Fruit fly (Drosophila melanogaster) whole organism, embryonic: ENCODE measurements around the gene Bem46.

Experiments used
- Aef1 ChIP-seq: fragments of 200-800 bp; sonication (Bioruptor generic); IDR thresholded peaks from 3 replicates; pipeline ENCODE4 v1.3.6; 2022; ENCODE audit warnings: missing biosample characterization, missing genetic modification characterization
- Atf3 ChIP-seq: fragments of 200-800 bp; sonication (Bioruptor generic); optimal IDR thresholded peaks from 3 replicates; lab custom pipeline; 2016; ENCODE audit warnings: missing biosample characterization, missing genetic modification characterization
- BtbVII ChIP-seq: fragments of 200-800 bp; sonication (Bioruptor generic); optimal IDR thresholded peaks from 3 replicates; lab custom pipeline; 2017; ENCODE audit warnings: missing biosample characterization, mild to moderate bottlenecking, missing genetic modification characterization
- CG10431 ChIP-seq: fragments of 200-800 bp; sonication (Bioruptor generic); optimal IDR thresholded peaks from 3 replicates; lab custom pipeline; 2018; ENCODE audit warnings: missing biosample characterization, mild to moderate bottlenecking, missing genetic modification characterization
- CG12299 ChIP-seq: fragments of 200-800 bp; sonication (Bioruptor generic); optimal IDR thresholded peaks from 2 replicates; lab custom pipeline; 2018; ENCODE audit warnings: missing biosample characterization, mild to moderate bottlenecking, missing genetic modification characterization
- CG12744 ChIP-seq: fragments of 200-800 bp; sonication (Bioruptor generic); optimal IDR thresholded peaks from 2 replicates; lab custom pipeline; 2016; ENCODE audit warnings: missing biosample characterization, missing genetic modification characterization
- CG15011 ChIP-seq: fragments of 200-800 bp; sonication (Bioruptor generic); optimal IDR thresholded peaks from 3 replicates; lab custom pipeline; 2018; ENCODE audit warnings: missing biosample characterization, mild to moderate bottlenecking, missing genetic modification characterization
- CG17912 ChIP-seq: fragments of 200-800 bp; sonication (Bioruptor generic); optimal IDR thresholded peaks from 2 replicates; lab custom pipeline; 2018; ENCODE audit warnings: missing biosample characterization, mild to moderate bottlenecking, missing genetic modification characterization
- CG2889 ChIP-seq: fragments of 200-800 bp; sonication (Bioruptor generic); IDR thresholded peaks from 3 replicates; pipeline ENCODE4 v1.3.6; 2022; ENCODE audit warnings: missing biosample characterization, missing genetic modification characterization
- CG30431 ChIP-seq: fragments of 200-800 bp; sonication (Bioruptor generic); optimal IDR thresholded peaks from 2 replicates; lab custom pipeline; 2017; ENCODE audit warnings: missing biosample characterization, missing genetic modification characterization
- CG3065 ChIP-seq: fragments of 200-800 bp; sonication (Bioruptor generic); optimal IDR thresholded peaks from 2 replicates; lab custom pipeline; 2016; ENCODE audit warnings: missing biosample characterization, missing genetic modification characterization
- CG32772 ChIP-seq: fragments of 200-800 bp; sonication (Bioruptor generic); IDR thresholded peaks from 2 replicates; pipeline ENCODE4 v1.3.6; 2022; ENCODE audit warnings: missing biosample characterization, missing genetic modification characterization
- CG3995 ChIP-seq: fragments of 200-800 bp; sonication (Bioruptor generic); optimal IDR thresholded peaks from 3 replicates; lab custom pipeline; 2016; ENCODE audit warnings: missing biosample characterization, missing genetic modification characterization
- CG4820 ChIP-seq: fragments of 200-800 bp; sonication (Bioruptor generic); optimal IDR thresholded peaks from 3 replicates; lab custom pipeline; 2016; ENCODE audit warnings: missing biosample characterization, missing genetic modification characterization
- CG5953 ChIP-seq: fragments of 200-800 bp; sonication (Bioruptor generic); IDR thresholded peaks from 2 replicates; pipeline ENCODE4 v1.3.6; 2022; ENCODE audit warnings: missing biosample characterization, missing genetic modification characterization
- CG6683 ChIP-seq: fragments of 200-800 bp; sonication (Bioruptor generic); optimal IDR thresholded peaks from 2 replicates; lab custom pipeline; 2017; ENCODE audit warnings: missing biosample characterization, mild to moderate bottlenecking, missing genetic modification characterization, missing genetic modification reagents
- CG6765 ChIP-seq: fragments of 200-800 bp; sonication (Bioruptor generic); optimal IDR thresholded peaks from 3 replicates; lab custom pipeline; 2017; ENCODE audit warnings: missing biosample characterization, mild to moderate bottlenecking, missing genetic modification characterization
- CG9817 ChIP-seq: fragments of 200-800 bp; sonication (Bioruptor generic); optimal IDR thresholded peaks from 2 replicates; lab custom pipeline; 2018; ENCODE audit warnings: missing biosample characterization, mild to moderate bottlenecking, missing genetic modification characterization, moderate library complexity
- Chrac-16 ChIP-seq: fragments of 200-800 bp; sonication (Bioruptor generic); optimal IDR thresholded peaks from 3 replicates; lab custom pipeline; 2016; ENCODE audit warnings: missing biosample characterization, missing genetic modification characterization
- CrebB ChIP-seq: fragments of 200-800 bp; sonication (Bioruptor generic); optimal IDR thresholded peaks from 3 replicates; lab custom pipeline; 2018; ENCODE audit warnings: missing biosample characterization, mild to moderate bottlenecking, missing genetic modification characterization
- Dek ChIP-seq: fragments of 200-800 bp; sonication (Bioruptor generic); optimal IDR thresholded peaks from 3 replicates; lab custom pipeline; 2019; ENCODE audit warnings: missing biosample characterization, mild to moderate bottlenecking, missing genetic modification characterization, moderate library complexity
- Drgx ChIP-seq: fragments of 200-800 bp; sonication (Bioruptor generic); IDR thresholded peaks from 2 replicates; pipeline ENCODE4 v1.3.6; 2022; ENCODE audit warnings: missing biosample characterization, missing genetic modification characterization
- E2f1 ChIP-seq: fragments of 200-800 bp; sonication (Bioruptor generic); IDR thresholded peaks from 2 replicates; pipeline ENCODE4 v1.3.6; 2022; ENCODE audit warnings: missing biosample characterization, missing genetic modification characterization
- Hand ChIP-seq: fragments of 200-800 bp; sonication (Bioruptor generic); optimal IDR thresholded peaks from 2 replicates; lab custom pipeline; 2017; ENCODE audit warnings: mild to moderate bottlenecking, missing biosample characterization, missing genetic modification reagents, missing genetic modification characterization
- MBD-R2 ChIP-seq: fragments of 200-800 bp; sonication (Bioruptor generic); IDR thresholded peaks from 2 replicates; pipeline ENCODE4 v1.3.6; 2022; ENCODE audit warnings: missing biosample characterization, missing genetic modification characterization
- MESR4 ChIP-seq: fragments of 200-800 bp; sonication (Bioruptor generic); optimal IDR thresholded peaks from 2 replicates; lab custom pipeline; 2018; ENCODE audit warnings: missing biosample characterization, mild to moderate bottlenecking, missing genetic modification characterization, moderate library complexity
- Max ChIP-seq: fragments of 200-800 bp; sonication (Bioruptor generic); optimal IDR thresholded peaks from 2 replicates; lab custom pipeline; 2016; ENCODE audit warnings: missing biosample characterization, mild to moderate bottlenecking, missing genetic modification characterization
- Myb ChIP-seq: fragments of 200-800 bp; sonication (Bioruptor generic); optimal IDR thresholded peaks from 2 replicates; lab custom pipeline; 2016; ENCODE audit warnings: missing biosample characterization, missing genetic modification characterization
- Opbp ChIP-seq: fragments of 200-800 bp; sonication (Bioruptor generic); IDR thresholded peaks from 3 replicates; pipeline ENCODE4 v1.3.6; 2022; ENCODE audit warnings: missing biosample characterization, missing genetic modification characterization; ENCODE audit not compliant: partially characterized antibody
- Optix ChIP-seq: fragments of 200-800 bp; sonication (Bioruptor generic); IDR thresholded peaks from 3 replicates; pipeline ENCODE4 v1.3.6; 2022; ENCODE audit warnings: missing biosample characterization, missing genetic modification characterization
- Six4 ChIP-seq: fragments of 200-800 bp; sonication (Bioruptor generic); optimal IDR thresholded peaks from 2 replicates; lab custom pipeline; 2016; ENCODE audit warnings: missing biosample characterization, missing genetic modification characterization
- Sox102F ChIP-seq: fragments of 200-800 bp; sonication (Bioruptor generic); optimal IDR thresholded peaks from 2 replicates; lab custom pipeline; 2018; ENCODE audit warnings: missing biosample characterization, mild to moderate bottlenecking, missing genetic modification characterization, moderate library complexity
- Usf ChIP-seq: fragments of 200-800 bp; sonication (Bioruptor generic); optimal IDR thresholded peaks from 2 replicates; lab custom pipeline; 2017; ENCODE audit warnings: missing genotype, missing biosample characterization, missing genetic modification characterization
- bbx ChIP-seq: fragments of 200-800 bp; sonication (Bioruptor generic); IDR thresholded peaks from 2 replicates; pipeline ENCODE4 v1.3.6; 2022; ENCODE audit warnings: missing biosample characterization, missing genetic modification characterization; ENCODE audit not compliant: partially characterized antibody
- bigmax ChIP-seq: fragments of 200-800 bp; sonication (Bioruptor generic); optimal IDR thresholded peaks from 2 replicates; lab custom pipeline; 2018; ENCODE audit warnings: missing biosample characterization, mild to moderate bottlenecking, missing genetic modification characterization
- dimm ChIP-seq: fragments of 200-800 bp; sonication (Bioruptor generic); IDR thresholded peaks from 2 replicates; pipeline ENCODE4 v1.3.6; 2022; ENCODE audit warnings: missing biosample characterization, missing genetic modification characterization
- esg ChIP-seq: fragments of 200-800 bp; sonication (Bioruptor generic); conservative IDR thresholded peaks from 2 replicates; pipeline ENCODE4 v1.3.6; 2022; ENCODE audit warnings: missing biosample characterization, missing genetic modification characterization
- fd102C ChIP-seq: fragments of 200-800 bp; sonication (Bioruptor generic); optimal IDR thresholded peaks from 2 replicates; lab custom pipeline; 2018; ENCODE audit warnings: missing biosample characterization, mild to moderate bottlenecking, missing genetic modification characterization, moderate library complexity
- ftz-f1 ChIP-seq: fragments of 200-800 bp; sonication (Bioruptor generic); optimal IDR thresholded peaks from 2 replicates; lab custom pipeline; 2016; ENCODE audit warnings: missing biosample characterization, missing genetic modification characterization
- gcm ChIP-seq: fragments of 200-800 bp; sonication (Bioruptor generic); optimal IDR thresholded peaks from 2 replicates; lab custom pipeline; 2019; ENCODE audit warnings: missing biosample characterization, mild to moderate bottlenecking, missing genetic modification characterization, moderate library complexity
- grau ChIP-seq: fragments of 200-800 bp; optimal IDR thresholded peaks from 3 replicates; lab custom pipeline; 2019; ENCODE audit warnings: missing biosample characterization, mild to moderate bottlenecking, missing genetic modification characterization, moderate library complexity
- hth ChIP-seq: fragments of >200 bp; optimal IDR thresholded peaks from 2 replicates; lab custom pipeline; 2017; ENCODE audit warnings: inconsistent platforms
- ind ChIP-seq: fragments of 200-800 bp; sonication (Bioruptor generic); optimal IDR thresholded peaks from 3 replicates; lab custom pipeline; 2016; ENCODE audit warnings: missing biosample characterization, missing genetic modification characterization
- maf-S ChIP-seq: fragments of 200-800 bp; sonication (Bioruptor generic); optimal IDR thresholded peaks from 2 replicates; lab custom pipeline; 2016; ENCODE audit warnings: missing biosample characterization, missing genetic modification characterization
- p53 ChIP-seq: fragments of 200-800 bp; sonication (Bioruptor generic); optimal IDR thresholded peaks from 2 replicates; lab custom pipeline; 2016; ENCODE audit warnings: missing biosample characterization, missing genetic modification characterization
- pb ChIP-seq: fragments of 200-800 bp; sonication (Bioruptor generic); optimal IDR thresholded peaks from 3 replicates; lab custom pipeline; 2016; ENCODE audit warnings: missing biosample characterization, missing genetic modification characterization
- salm ChIP-seq: fragments of 200-800 bp; sonication (Bioruptor generic); optimal IDR thresholded peaks from 2 replicates; lab custom pipeline; 2018; ENCODE audit warnings: missing biosample characterization, mild to moderate bottlenecking, missing genetic modification characterization
- shn ChIP-seq: fragments of 200-800 bp; sonication (Bioruptor generic); optimal IDR thresholded peaks from 3 replicates; lab custom pipeline; 2016; ENCODE audit warnings: missing biosample characterization, missing genetic modification characterization
- slp2 ChIP-seq: fragments of 200-800 bp; sonication (Bioruptor generic); optimal IDR thresholded peaks from 2 replicates; lab custom pipeline; 2016; ENCODE audit warnings: missing biosample characterization, missing genetic modification characterization
- ttk ChIP-seq: fragments of 200-800 bp; sonication (Bioruptor generic); IDR thresholded peaks from 2 replicates; pipeline ENCODE4 v2.1.2; 2022; ENCODE audit warnings: missing biosample characterization, missing genetic modification characterization
- unpg ChIP-seq: fragments of 200-800 bp; sonication (Bioruptor generic); optimal IDR thresholded peaks from 3 replicates; lab custom pipeline; 2018; ENCODE audit warnings: missing biosample characterization, mild to moderate bottlenecking, missing genetic modification characterization, moderate library complexity

Gene Bem46

DNA sequence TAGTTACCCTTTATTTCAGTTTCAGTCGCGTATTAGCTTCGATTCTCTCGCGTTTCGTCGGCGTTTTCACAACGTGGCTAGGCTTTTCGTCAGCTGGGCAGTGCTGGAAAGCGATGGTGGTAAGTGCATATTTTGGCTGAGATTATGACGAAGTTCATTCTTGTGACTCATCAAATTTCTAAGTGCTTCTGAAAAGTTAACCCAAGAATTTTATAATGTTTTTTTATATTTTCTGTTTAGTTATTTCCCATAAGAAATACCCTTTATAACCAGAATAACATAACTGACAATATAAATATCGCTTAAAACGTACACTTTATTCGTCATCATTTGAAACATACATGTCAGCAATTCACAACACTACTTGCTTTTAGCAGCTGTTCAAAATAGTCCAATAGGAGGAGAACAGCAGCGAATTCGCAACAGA, 49.2 kb downstream of the Bem46 start, which contains the start of the genes CG17260 and SerRS (continued):
- peak; percentile 81 for TF ChIP-seq CG15011 (GFP tag; lab: Kevin White, UChicago)
- TF ChIP-seq Dek (tag; lab: Kevin White, UChicago): peak; percentile 91
- TF ChIP-seq bigmax (GFP tag; lab: Kevin White, UChicago): no peak
- TF ChIP-seq hth: no peak
- peak; percentile 95 for TF ChIP-seq CG9817
- peak; percentile 76 for TF ChIP-seq BtbVII
- peak; percentile 82 for TF ChIP-seq CG6765 (GFP tag; lab: Kevin White, UChicago)
- peak; percentile 26 for TF ChIP-seq Hand (GFP tag; lab: Kevin White, UChicago)
- peak; percentile 70; the same call in 2 of the 3 replicates for TF ChIP-seq Optix
- TF ChIP-seq maf-S (GFP tag; lab: Kevin White, UChicago): peak; percentile 93
- TF ChIP-seq dimm: peak; percentile 73
- TF ChIP-seq grau (tag; lab: Kevin White, UChicago): peak; percentile 92
- peak; percentile 89 for TF ChIP-seq Atf3 (GFP tag; lab: Kevin White, UChicago)
- peak; percentile 88 for TF ChIP-seq Six4
- peak; percentile 91 for TF ChIP-seq Aef1 (GFP tag; lab: Robert Waterston, UW)
- TF ChIP-seq CG17912 (GFP tag; lab: Kevin White, UChicago): peak; percentile 33
- peak; percentile 93 for TF ChIP-seq shn (GFP tag; lab: Kevin White, UChicago)
- TF ChIP-seq CG3995 (GFP tag; lab: Kevin White, UChicago): peak; percentile 73
- peak; percentile 83 for TF ChIP-seq CG3065 (GFP tag; lab: Kevin White, UChicago)
- TF ChIP-seq fd102C (GFP tag; lab: Kevin White, UChicago): peak; percentile 48
- peak; percentile 96 for TF ChIP-seq CG32772 (GFP tag; lab: Robert Waterston, UW)
- TF ChIP-seq ftz-f1 (GFP tag; lab: Kevin White, UChicago): peak; percentile 66
- TF ChIP-seq esg: peak; percentile 96
- peak; percentile 94 for TF ChIP-seq unpg
- TF ChIP-seq Opbp (GFP tag; lab: Robert Waterston, UW): no peak
- peak; percentile 98 for TF ChIP-seq MBD-R2 (GFP tag; lab: Robert Waterston, UW)
- peak; percentile 78 for TF ChIP-seq CG6683 (GFP tag; lab: Kevin White, UChicago)
- peak; percentile 93 for TF ChIP-seq Sox102F (GFP tag; lab: Kevin White, UChicago)
- TF ChIP-seq E2f1 (GFP tag; lab: Robert Waterston, UW): peak; percentile 93
- TF ChIP-seq CG5953 (GFP tag; lab: Robert Waterston, UW): peak; percentile 63; the same call in 1 of the 2 replicates
- peak; percentile 63 for TF ChIP-seq p53 (GFP tag; lab: Kevin White, UChicago)
- peak; percentile 83 for TF ChIP-seq Drgx (GFP tag; lab: Robert Waterston, UW)
- no peak for TF ChIP-seq bbx
- peak; percentile 92 for TF ChIP-seq ttk (GFP tag; lab: Robert Waterston, UW)
- peak; percentile 72 for TF ChIP-seq CrebB
- peak; percentile 88 for TF ChIP-seq CG4820
- TF ChIP-seq CG30431 (GFP tag; lab: Kevin White, UChicago): peak; percentile 77
- TF ChIP-seq MESR4 (GFP tag; lab: Kevin White, UChicago): peak; percentile 69
- TF ChIP-seq CG12299 (tag; lab: Kevin White, UChicago): peak; percentile 84
- peak; percentile 86 for TF ChIP-seq CG2889 (GFP tag; lab: Robert Waterston, UW)
- TF ChIP-seq slp2 (GFP tag; lab: Kevin White, UChicago): peak; percentile 91
- TF ChIP-seq CG10431 (GFP tag; lab: Kevin White, UChicago): peak; percentile 73
- TF ChIP-seq Myb: peak; percentile 82
- TF ChIP-seq salm: peak; percentile 76
- peak; percentile 97 for TF ChIP-seq Max (GFP tag; lab: Kevin White, UChicago)
- TF ChIP-seq gcm (GFP tag; lab: Kevin White, UChicago): peak; percentile 85
- TF ChIP-seq ind (GFP tag; lab: Kevin White, UChicago): peak; percentile 96
- TF ChIP-seq CG12744 (GFP tag; lab: Kevin White, UChicago): peak; percentile 92
- TF ChIP-seq pb: peak; percentile 77
- TF ChIP-seq Chrac-16 (GFP tag; lab: Kevin White, UChicago): peak; percentile 94
- peak; percentile 64 for TF ChIP-seq Usf (GFP tag; lab: Kevin White, UChicago)
